Fruit fly (Drosophila melanogaster) whole organism, prepupa: ENCODE measurements around the gene hid.

Experiments used
- Blimp-1 ChIP-seq: fragments of 200-800 bp; sonication (Bioruptor generic); optimal IDR thresholded peaks from 3 replicates; lab custom pipeline; 2017; ENCODE audit warnings: missing biosample characterization, missing genetic modification characterization, mild to moderate bottlenecking, moderate library complexity, missing genetic modification reagents
- CG10669 ChIP-seq: fragments of 200-800 bp; sonication (Bioruptor generic); optimal IDR thresholded peaks from 3 replicates; lab custom pipeline; 2018; ENCODE audit warnings: missing biosample characterization, mild to moderate bottlenecking, missing genetic modification characterization, moderate library complexity
- CG11294 ChIP-seq: fragments of 200-800 bp; sonication (Bioruptor generic); IDR thresholded peaks from 2 replicates; pipeline ENCODE4 v1.3.6; 2022; ENCODE audit warnings: missing biosample characterization, missing genetic modification characterization
- CG15336 ChIP-seq: fragments of 200-800 bp; sonication (Bioruptor generic); IDR thresholded peaks from 2 replicates; pipeline ENCODE4 v1.3.6; 2022; ENCODE audit warnings: missing biosample characterization, missing genetic modification characterization
- CG16779 ChIP-seq: fragments of 200-800 bp; sonication (Bioruptor generic); optimal IDR thresholded peaks from 3 replicates; lab custom pipeline; 2017; ENCODE audit warnings: missing biosample characterization, mild to moderate bottlenecking, missing genetic modification characterization
- CG3032 ChIP-seq: fragments of 200-800 bp; optimal IDR thresholded peaks from 2 replicates; lab custom pipeline; 2019; ENCODE audit warnings: missing biosample characterization, mild to moderate bottlenecking, missing genetic modification characterization, moderate library complexity
- CG32006 ChIP-seq: fragments of 200-800 bp; sonication (Bioruptor generic); optimal IDR thresholded peaks from 3 replicates; lab custom pipeline; 2017; ENCODE audit warnings: missing biosample characterization, mild to moderate bottlenecking, missing genetic modification characterization
- CG3919 ChIP-seq: fragments of 200-800 bp; sonication (Bioruptor generic); optimal IDR thresholded peaks from 3 replicates; lab custom pipeline; 2016; ENCODE audit warnings: missing biosample characterization, missing genetic modification characterization
- CG4318 ChIP-seq: fragments of 200-800 bp; sonication (Bioruptor generic); optimal IDR thresholded peaks from 3 replicates; lab custom pipeline; 2017; ENCODE audit warnings: missing biosample characterization, mild to moderate bottlenecking, missing genetic modification characterization
- CG6163 ChIP-seq: fragments of 200-800 bp; sonication (Bioruptor generic); IDR thresholded peaks from 3 replicates; pipeline ENCODE4 v1.3.6; 2022; ENCODE audit warnings: missing biosample characterization, missing genetic modification characterization
- CG6276 ChIP-seq: fragments of 200-800 bp; sonication (Bioruptor generic); optimal IDR thresholded peaks from 2 replicates; lab custom pipeline; 2017; ENCODE audit warnings: missing biosample characterization, mild to moderate bottlenecking, missing genetic modification characterization
- CG6792 ChIP-seq: fragments of 200-800 bp; sonication (Bioruptor generic); optimal IDR thresholded peaks from 3 replicates; lab custom pipeline; 2016; ENCODE audit warnings: missing biosample characterization, missing genetic modification characterization
- CG6808 ChIP-seq: fragments of 200-800 bp; sonication (Bioruptor generic); optimal IDR thresholded peaks from 3 replicates; lab custom pipeline; 2017; ENCODE audit warnings: missing biosample characterization, missing genetic modification characterization, mild to moderate bottlenecking, moderate library complexity, missing genetic modification reagents
- CG6854 ChIP-seq: fragments of 200-800 bp; sonication (Bioruptor generic); optimal IDR thresholded peaks from 2 replicates; lab custom pipeline; 2017; ENCODE audit warnings: missing biosample characterization, mild to moderate bottlenecking, missing genetic modification characterization
- CG7368 ChIP-seq: fragments of 200-800 bp; sonication (Bioruptor generic); optimal IDR thresholded peaks from 3 replicates; lab custom pipeline; 2016; ENCODE audit warnings: missing biosample characterization, missing genetic modification characterization
- CG8119 ChIP-seq: fragments of 200-800 bp; sonication (Bioruptor generic); IDR thresholded peaks from 3 replicates; pipeline ENCODE4 v1.3.6; 2022; ENCODE audit warnings: missing biosample characterization, missing genetic modification characterization
- Eip78C ChIP-seq: fragments of 200-800 bp; sonication (Bioruptor generic); peaks from one replicate; lab custom pipeline; 2016; ENCODE audit warnings: missing biosample characterization, missing genetic modification characterization
- Eip93F ChIP-seq: fragments of 200-800 bp; sonication (Bioruptor generic); optimal IDR thresholded peaks from 2 replicates; lab custom pipeline; 2016; ENCODE audit warnings: missing biosample characterization, mild to moderate bottlenecking, missing genetic modification characterization
- Ets96B ChIP-seq: fragments of 200-800 bp; optimal IDR thresholded peaks from 2 replicates; lab custom pipeline; 2019; ENCODE audit warnings: missing biosample characterization, mild to moderate bottlenecking, missing genetic modification characterization, moderate library complexity
- Gug ChIP-seq: fragments of 200-800 bp; sonication (Bioruptor generic); IDR thresholded peaks from 2 replicates; pipeline ENCODE4 v1.3.6; 2022; ENCODE audit warnings: missing biosample characterization, missing genetic modification characterization
- Hr38 ChIP-seq: sonication (Bioruptor generic); optimal IDR thresholded peaks from 2 replicates; lab custom pipeline; 2016; ENCODE audit warnings: missing biosample characterization, missing genetic modification characterization
- Hr39 ChIP-seq: fragments of 200-800 bp; sonication (Bioruptor generic); optimal IDR thresholded peaks from 2 replicates; lab custom pipeline; 2016; ENCODE audit warnings: missing biosample characterization, missing genetic modification characterization
- Hr4 ChIP-seq: fragments of 200-800 bp; sonication (Bioruptor generic); optimal IDR thresholded peaks from 3 replicates; lab custom pipeline; 2016; ENCODE audit warnings: missing biosample characterization, missing genetic modification characterization
- Lpt ChIP-seq: fragments of 200-800 bp; sonication (Bioruptor generic); optimal IDR thresholded peaks from 3 replicates; lab custom pipeline; 2016; ENCODE audit warnings: missing biosample characterization, missing genetic modification characterization
- Met ChIP-seq: fragments of 200-800 bp; sonication (Bioruptor generic); optimal IDR thresholded peaks from 3 replicates; lab custom pipeline; 2016; ENCODE audit warnings: missing biosample characterization, missing genetic modification characterization
- OdsH ChIP-seq: fragments of 200-800 bp; sonication (Bioruptor generic); optimal IDR thresholded peaks from 3 replicates; lab custom pipeline; 2016; ENCODE audit warnings: missing biosample characterization, missing genetic modification characterization
- Sox14 ChIP-seq: fragments of 200-800 bp; sonication (Bioruptor generic); optimal IDR thresholded peaks from 3 replicates; lab custom pipeline; 2016; ENCODE audit warnings: missing biosample characterization, missing genetic modification characterization
- achi ChIP-seq: fragments of 200-800 bp; sonication (Bioruptor generic); optimal IDR thresholded peaks from 3 replicates; lab custom pipeline; 2016; ENCODE audit warnings: missing biosample characterization, missing genetic modification characterization
- acj6 ChIP-seq: fragments of 200-800 bp; sonication (Bioruptor generic); optimal IDR thresholded peaks from 3 replicates; lab custom pipeline; 2016; ENCODE audit warnings: missing biosample characterization, missing genetic modification characterization
- eg ChIP-seq: fragments of 200-800 bp; sonication (Bioruptor generic); IDR thresholded peaks from 3 replicates; pipeline ENCODE4 v1.3.6; 2022; ENCODE audit warnings: missing biosample characterization, missing genetic modification characterization
- esn ChIP-seq: fragments of 200-800 bp; sonication (Bioruptor generic); optimal IDR thresholded peaks from 2 replicates; lab custom pipeline; 2016; ENCODE audit warnings: missing biosample characterization, mild to moderate bottlenecking, missing genetic modification characterization, moderate library complexity
- fd85E ChIP-seq: fragments of 200-800 bp; sonication (Bioruptor generic); optimal IDR thresholded peaks from 3 replicates; lab custom pipeline; 2016; ENCODE audit warnings: missing biosample characterization, missing genetic modification characterization
- net ChIP-seq: fragments of 200-800 bp; sonication (Bioruptor generic); optimal IDR thresholded peaks from 3 replicates; lab custom pipeline; 2016; ENCODE audit warnings: missing biosample characterization, missing genetic modification characterization
- pdm3 ChIP-seq: fragments of 200-800 bp; sonication (Bioruptor generic); optimal IDR thresholded peaks from 3 replicates; lab custom pipeline; 2016; ENCODE audit warnings: missing biosample characterization, missing genetic modification characterization
- salr ChIP-seq, 2 experiments: fragments of 200-800 bp; sonication (Bioruptor generic); optimal IDR thresholded peaks; 3 replicates each; lab custom pipeline; 2016 to 2018; ENCODE audit warnings: missing biosample characterization in 2 of 2, missing genetic modification characterization in 2 of 2, mild to moderate bottlenecking in 1 of 2
- spab ChIP-seq: fragments of 200-800 bp; sonication (Bioruptor generic); optimal IDR thresholded peaks from 2 replicates; lab custom pipeline; 2017; ENCODE audit warnings: missing biosample characterization, mild to moderate bottlenecking, missing genetic modification characterization, missing genetic modification reagents
- ss ChIP-seq, 2 experiments: fragments of 200-800 bp; sonication (Bioruptor generic); optimal IDR thresholded peaks; 2 replicates in 1 of 2; 3 replicates in 1 of 2; lab custom pipeline; 2017 to 2018; ENCODE audit warnings: mild to moderate bottlenecking in 2 of 2, missing biosample characterization in 2 of 2, missing genetic modification characterization in 2 of 2, moderate library complexity in 1 of 2

hid gene

dm6 chr3L:18148418-18148973 is 36.9 kb downstream of the hid start, which contains the start of gene CG7330 (continued):
- peak; percentile 96 for TF ChIP-seq net (GFP tag; lab: Kevin White, UChicago)
- TF ChIP-seq CG15336 (GFP tag; lab: Robert Waterston, UW) = peak; percentile 97
- peak; percentile 71 to 90 for TF ChIP-seq ss (GFP tag; optimal IDR thresholded peaks at IDR 0.05; lab: Kevin White, UChicago)
- TF ChIP-seq esn (GFP tag; lab: Kevin White, UChicago) = peak; percentile 93
- TF ChIP-seq Hr38 (GFP tag; lab: Kevin White, UChicago) = peak; percentile 67
- TF ChIP-seq OdsH (GFP tag; lab: Kevin White, UChicago) = peak; percentile 96
- peak; percentile 83 for TF ChIP-seq CG6808 (GFP tag; lab: Kevin White, UChicago)
- TF ChIP-seq CG16779 (tag; lab: Kevin White, UChicago) = peak; percentile 90
- TF ChIP-seq Eip78C (GFP tag; lab: Kevin White, UChicago) = peak; percentile 99
- TF ChIP-seq achi (GFP tag; lab: Kevin White, UChicago) = peak; percentile 95
- TF ChIP-seq Eip93F = peak; percentile 70
- peak; percentile 86 for TF ChIP-seq CG6854
- TF ChIP-seq CG7368 (GFP tag; lab: Kevin White, UChicago) = peak; percentile 91
- TF ChIP-seq acj6 (GFP tag; lab: Kevin White, UChicago) = peak; percentile 96
- peak; percentile 94 for TF ChIP-seq Lpt (GFP tag; lab: Kevin White, UChicago)
- peak; percentile 99 for TF ChIP-seq CG32006 (GFP tag; lab: Kevin White, UChicago)
- TF ChIP-seq CG3032 (tag; lab: Kevin White, UChicago) = peak; percentile 88
- peak; percentile 79 for TF ChIP-seq Blimp-1 (GFP tag; lab: Kevin White, UChicago)
- TF ChIP-seq Hr39 (GFP tag; lab: Kevin White, UChicago) = peak; percentile 81
- TF ChIP-seq CG6792 (GFP tag; lab: Kevin White, UChicago) = peak; percentile 96
- TF ChIP-seq CG6276 (GFP tag; lab: Kevin White, UChicago) = peak; percentile 97
- TF ChIP-seq CG3919 (GFP tag; lab: Kevin White, UChicago) = peak; percentile 95
- peak; percentile 85 for TF ChIP-seq CG11294 (GFP tag; lab: Robert Waterston, UW)
- TF ChIP-seq Ets96B (tag; lab: Kevin White, UChicago) = peak; percentile 83
- TF ChIP-seq salr (GFP tag; optimal IDR thresholded peaks at IDR 0.05; lab: Kevin White, UChicago) = peak; percentile 24 to 93
- TF ChIP-seq Met (GFP tag; lab: Kevin White, UChicago) = peak; percentile 90
- TF ChIP-seq, all 60 proteins: peak for 60

- TF ChIP-seq Eip78C (GFP tag; lab: Kevin White, UChicago) = no peak
- no peak for TF ChIP-seq Sox14 (GFP tag; lab: Kevin White, UChicago)
- no peak for TF ChIP-seq CG10669 (GFP tag; lab: Kevin White, UChicago)
- no peak for TF ChIP-seq pdm3 (GFP tag; lab: Kevin White, UChicago)
- TF ChIP-seq CG15336 (GFP tag; lab: Robert Waterston, UW) = no peak
- no peak for TF ChIP-seq Ets96B (tag; lab: Kevin White, UChicago)
- no peak for TF ChIP-seq achi (GFP tag; lab: Kevin White, UChicago)
Measured at dm6 chr3L:18147596-18147995, 37.8 kb downstream of the hid start.

dm6 chr3L:18146833-18147232 is 38.6 kb downstream of the hid start:
- TF ChIP-seq Eip78C (GFP tag; lab: Kevin White, UChicago) (peak; percentile 57), CG3919 (GFP tag; lab: Kevin White, UChicago) (no peak), eg (GFP tag; lab: Robert Waterston, UW) (peak; percentile 63; the same call in 2 of the 3 replicates), CG6163 (peak; percentile 25; the same call in 1 of the 3 replicates), Ets96B (tag; lab: Kevin White, UChicago) (no peak), spab (GFP tag; lab: Kevin White, UChicago) (no peak), CG6276 (GFP tag; lab: Kevin White, UChicago) (peak; percentile 58), CG8119 (GFP tag; lab: Robert Waterston, UW) (peak; percentile 81), Lpt (GFP tag; lab: Kevin White, UChicago) (no peak), fd85E (no peak), CG32006 (GFP tag; lab: Kevin White, UChicago) (peak; percentile 79), salr (GFP tag; optimal IDR thresholded peaks at IDR 0.05; lab: Kevin White, UChicago) (peak in 1 of 2 experiments; percentile 19), Hr4 (GFP tag; lab: Kevin White, UChicago) (peak; percentile 39), Gug (GFP tag; lab: Robert Waterston, UW) (peak; percentile 28; the same call in 1 of the 2 replicates), CG4318 (GFP tag; lab: Kevin White, UChicago) (peak; percentile 36), CG15336 (GFP tag; lab: Robert Waterston, UW) (peak; percentile 77), Met (GFP tag; lab: Kevin White, UChicago) (no peak)
